Fruit fly (Drosophila melanogaster): Measurements from ENCODE around the gene Gr28b.
A peak's percentile ranks its signal among the peaks of the same experiment; 100 is the strongest.

Gene Gr28b

dm6 chr2L:7433957-7434736, 27.9 kb downstream of the Gr28b start (continued):
- TF ChIP-seq CG2712 (tag; optimal IDR thresholded peaks at IDR 0.05) (peak; percentile 31), mld (GFP tag; IDR thresholded peaks at IDR 0.05; ENCODE audit: partially characterized antibody) (no peak), CG10147 (GFP tag; optimal IDR thresholded peaks at IDR 0.05) (peak; percentile 18), CG8478 (optimal IDR thresholded peaks at IDR 0.05) (no peak), gro (GFP tag; optimal IDR thresholded peaks at IDR 0.05) (no peak), Oli (tag; optimal IDR thresholded peaks at IDR 0.05) (peak; percentile 77), CG17802 (tag; optimal IDR thresholded peaks at IDR 0.05) (no peak), CG6683 (GFP tag; optimal IDR thresholded peaks at IDR 0.05) (peak; percentile 29), CG1603 (tag; optimal IDR thresholded peaks at IDR 0.05) (peak; percentile 49), CG31224 (GFP tag; IDR thresholded peaks at IDR 0.05) (peak; percentile 72), cwo (GFP tag; optimal IDR thresholded peaks at IDR 0.05) (peak; percentile 69), Meics (GFP tag; optimal IDR thresholded peaks at IDR 0.05) (peak; percentile 80), CG12744 (GFP tag; optimal IDR thresholded peaks at IDR 0.05) (no peak), CG9797 (GFP tag; optimal IDR thresholded peaks at IDR 0.05) (no peak), E2f1 (GFP tag; IDR thresholded peaks at IDR 0.05) (peak; percentile 71), CG1832 (GFP tag; optimal IDR thresholded peaks at IDR 0.05) (no peak), MBD-R2 (GFP tag; IDR thresholded peaks at IDR 0.05) (peak; percentile 75; the same call in 1 of the 2 replicates), CG13424 (tag; optimal IDR thresholded peaks at IDR 0.05) (peak; percentile 75), CG17361 (GFP tag; IDR thresholded peaks at IDR 0.05) (peak; percentile 69), run (tag; optimal IDR thresholded peaks at IDR 0.05) (peak; percentile 44), CG7271 (tag; optimal IDR thresholded peaks at IDR 0.05) (no peak), exex (tag; optimal IDR thresholded peaks at IDR 0.05) (peak; percentile 78), lmd (GFP tag; IDR thresholded peaks at IDR 0.05) (peak; percentile 87), psq (GFP tag; optimal IDR thresholded peaks at IDR 0.05) (no peak), odd (GFP tag; optimal IDR thresholded peaks at IDR 0.05) (peak; percentile 41), CG1529 (GFP tag; optimal IDR thresholded peaks at IDR 0.05) (no peak), CG18619 (GFP tag; optimal IDR thresholded peaks at IDR 0.05) (peak; percentile 74), dm (GFP tag; optimal IDR thresholded peaks at IDR 0.05) (no peak), en (GFP tag; optimal IDR thresholded peaks at IDR 0.05) (no peak), Dad (GFP tag; optimal IDR thresholded peaks at IDR 0.05) (no peak), Max (GFP tag; optimal IDR thresholded peaks at IDR 0.05) (no peak), ttk (GFP tag; IDR thresholded peaks at IDR 0.05) (peak; percentile 75), CG34422 (GFP tag; IDR thresholded peaks at IDR 0.05) (peak; percentile 50; the same call in 1 of the 3 replicates), CG1647 (GFP tag; optimal IDR thresholded peaks at IDR 0.05) (no peak), Lhr (GFP tag; optimal IDR thresholded peaks at IDR 0.05) (no peak), CG30431 (GFP tag; optimal IDR thresholded peaks at IDR 0.05) (no peak), CG2889 (GFP tag; IDR thresholded peaks at IDR 0.05) (peak; percentile 73; the same call in 2 of the 3 replicates), fd96Cb (tag; optimal IDR thresholded peaks at IDR 0.05) (peak; percentile 63), Adf1 (GFP tag; IDR thresholded peaks at IDR 0.05) (peak; percentile 71), CG2875 (GFP tag; optimal IDR thresholded peaks at IDR 0.05) (peak; percentile 26), Fer3 (tag; optimal IDR thresholded peaks at IDR 0.05) (peak; percentile 78), CG17612 (GFP tag; IDR thresholded peaks at IDR 0.05) (peak; percentile 71), CG8765 (GFP tag; IDR thresholded peaks at IDR 0.05) (peak; percentile 36; the same call in 1 of the 2 replicates), CG14050 (GFP tag; IDR thresholded peaks at IDR 0.05) (peak; percentile 67), H2.0 (GFP tag; IDR thresholded peaks at IDR 0.05) (peak; percentile 85), Dll (GFP tag; IDR thresholded peaks at IDR 0.05; ENCODE audit: partially characterized antibody) (no peak), sr (GFP tag; IDR thresholded peaks at IDR 0.05) (peak; percentile 22; the same call in 1 of the 3 replicates), CG14965 (GFP tag; optimal IDR thresholded peaks at IDR 0.05; ENCODE audit: borderline replicate concordance) (no peak), CG5953 (GFP tag; IDR thresholded peaks at IDR 0.05) (peak; percentile 51; the same call in 1 of the 2 replicates)
